Fruit fly (Drosophila melanogaster) whole organism, embryonic: ENCODE measurements around the gene janB.

Experiments used
- Asciz ChIP-seq: fragments of 200-800 bp; sonication (Bioruptor generic); optimal IDR thresholded peaks from 2 replicates; lab custom pipeline; 2017; ENCODE audit warnings: missing biosample characterization, mild to moderate bottlenecking, missing genetic modification characterization, missing genetic modification reagents
- Bdp1 ChIP-seq: fragments of 200-800 bp; sonication (Bioruptor generic); optimal IDR thresholded peaks from 3 replicates; lab custom pipeline; 2016; ENCODE audit warnings: missing biosample characterization, missing genetic modification characterization
- Bteb2 ChIP-seq: fragments of 200-800 bp; sonication (Bioruptor generic); optimal IDR thresholded peaks from 2 replicates; lab custom pipeline; 2016; ENCODE audit warnings: missing biosample characterization, missing genetic modification characterization
- C15 ChIP-seq: fragments of 200-800 bp; sonication (Bioruptor generic); IDR thresholded peaks from 3 replicates; pipeline ENCODE4 v1.3.6; 2022; ENCODE audit warnings: missing biosample characterization, missing genetic modification characterization
- CG10147 ChIP-seq: fragments of 200-800 bp; sonication (Bioruptor generic); optimal IDR thresholded peaks from 2 replicates; lab custom pipeline; 2019; ENCODE audit warnings: missing biosample characterization, mild to moderate bottlenecking, missing genetic modification characterization, moderate library complexity
- CG1024 ChIP-seq: fragments of 200-800 bp; sonication (Bioruptor generic); IDR thresholded peaks from 2 replicates; pipeline ENCODE4 v1.3.6; 2022; ENCODE audit warnings: missing biosample characterization, missing genetic modification characterization
- CG10543 ChIP-seq: fragments of 200-800 bp; sonication (Bioruptor generic); optimal IDR thresholded peaks from 3 replicates; lab custom pipeline; 2017; ENCODE audit warnings: missing biosample characterization, mild to moderate bottlenecking, missing genetic modification characterization, moderate library complexity
- CG11695 ChIP-seq: fragments of 200-800 bp; sonication (Bioruptor generic); IDR thresholded peaks from 3 replicates; pipeline ENCODE4 v1.3.6; 2022; ENCODE audit warnings: missing biosample characterization, missing genetic modification characterization
- CG11696 ChIP-seq: fragments of 200-800 bp; sonication (Bioruptor generic); IDR thresholded peaks from 2 replicates; pipeline ENCODE4 v1.3.6; 2022; ENCODE audit warnings: missing biosample characterization, missing genetic modification characterization
- CG12071 ChIP-seq: fragments of 200-800 bp; sonication (Bioruptor generic); optimal IDR thresholded peaks from 3 replicates; lab custom pipeline; 2018; ENCODE audit warnings: missing biosample characterization, mild to moderate bottlenecking, missing genetic modification characterization
- CG13894 ChIP-seq: fragments of 200-800 bp; sonication (Bioruptor generic); optimal IDR thresholded peaks from 3 replicates; lab custom pipeline; 2018; ENCODE audit warnings: missing biosample characterization, mild to moderate bottlenecking, missing genetic modification characterization, moderate library complexity
- CG14441 ChIP-seq: fragments of 200-800 bp; sonication (Bioruptor generic); IDR thresholded peaks from 2 replicates; pipeline ENCODE4 v1.3.6; 2022; ENCODE audit warnings: missing biosample characterization, missing genetic modification characterization
- CG17359 ChIP-seq: fragments of 200-800 bp; sonication (Bioruptor generic); optimal IDR thresholded peaks from 3 replicates; lab custom pipeline; 2018; ENCODE audit warnings: missing biosample characterization, mild to moderate bottlenecking, missing genetic modification characterization, moderate library complexity
- CG18764 ChIP-seq: fragments of 200-800 bp; sonication (Bioruptor generic); optimal IDR thresholded peaks from 3 replicates; lab custom pipeline; 2016; ENCODE audit warnings: missing biosample characterization, missing genetic modification characterization
- CG2120 ChIP-seq: fragments of 200-800 bp; sonication (Bioruptor generic); optimal IDR thresholded peaks from 3 replicates; lab custom pipeline; 2016; ENCODE audit warnings: missing biosample characterization, missing genetic modification characterization
- CG31365 ChIP-seq: fragments of 200-800 bp; sonication (Bioruptor generic); optimal IDR thresholded peaks from 2 replicates; lab custom pipeline; 2018; ENCODE audit warnings: missing biosample characterization, mild to moderate bottlenecking, missing genetic modification characterization
- CG3163 ChIP-seq: fragments of 200-800 bp; sonication (Bioruptor generic); optimal IDR thresholded peaks from 3 replicates; lab custom pipeline; 2016; ENCODE audit warnings: missing biosample characterization, missing genetic modification characterization
- CG3281 ChIP-seq: fragments of 200-800 bp; sonication (Bioruptor generic); optimal IDR thresholded peaks from 3 replicates; lab custom pipeline; 2017; ENCODE audit warnings: missing biosample characterization, mild to moderate bottlenecking, missing genetic modification characterization
- CG4404 ChIP-seq: fragments of 200-800 bp; sonication (Bioruptor generic); IDR thresholded peaks from 2 replicates; pipeline ENCODE4 v1.3.6; 2022; ENCODE audit warnings: missing biosample characterization, missing genetic modification characterization
- CG4424 ChIP-seq: fragments of 200-800 bp; sonication (Bioruptor generic); optimal IDR thresholded peaks from 3 replicates; lab custom pipeline; 2016; ENCODE audit warnings: missing biosample characterization, missing genetic modification characterization
- CG4707 ChIP-seq: fragments of 200-800 bp; sonication (Bioruptor generic); optimal IDR thresholded peaks from 2 replicates; lab custom pipeline; 2018; ENCODE audit warnings: missing biosample characterization, mild to moderate bottlenecking, missing genetic modification characterization, moderate library complexity
- CG4730 ChIP-seq: fragments of 200-800 bp; sonication (Bioruptor generic); IDR thresholded peaks from 2 replicates; pipeline ENCODE4 v1.3.6; 2022; ENCODE audit warnings: missing biosample characterization, missing genetic modification characterization
- CG6654 ChIP-seq: fragments of 200-800 bp; sonication (Bioruptor generic); optimal IDR thresholded peaks from 2 replicates; lab custom pipeline; 2017; ENCODE audit warnings: missing biosample characterization, mild to moderate bottlenecking, missing genetic modification characterization
- CG7357 ChIP-seq: fragments of 200-800 bp; sonication (Bioruptor generic); IDR thresholded peaks from 3 replicates; pipeline ENCODE4 v1.3.6; 2022; ENCODE audit warnings: missing biosample characterization, missing genetic modification characterization
- CG8359 ChIP-seq: fragments of 200-800 bp; sonication (Bioruptor generic); optimal IDR thresholded peaks from 2 replicates; lab custom pipeline; 2017; ENCODE audit warnings: missing biosample characterization, mild to moderate bottlenecking, missing genetic modification characterization, borderline replicate concordance
- CG8944 ChIP-seq: fragments of 200-800 bp; sonication (Bioruptor generic); optimal IDR thresholded peaks from 3 replicates; lab custom pipeline; 2016; ENCODE audit warnings: missing biosample characterization, missing genetic modification characterization
- CG9727 ChIP-seq: fragments of 200-800 bp; sonication (Bioruptor generic); optimal IDR thresholded peaks from 3 replicates; lab custom pipeline; 2017; ENCODE audit warnings: missing biosample characterization, mild to moderate bottlenecking, missing genetic modification characterization
- D19A ChIP-seq: fragments of 200-800 bp; optimal IDR thresholded peaks from 3 replicates; lab custom pipeline; 2019; ENCODE audit warnings: missing biosample characterization, mild to moderate bottlenecking, missing genetic modification characterization, moderate library complexity
- Dip3 ChIP-seq: fragments of 200-800 bp; sonication (Bioruptor generic); optimal IDR thresholded peaks from 3 replicates; lab custom pipeline; 2016; ENCODE audit warnings: missing biosample characterization, missing genetic modification characterization
- HmgZ ChIP-seq: fragments of 200-800 bp; sonication (Bioruptor generic); optimal IDR thresholded peaks from 2 replicates; lab custom pipeline; 2018; ENCODE audit warnings: missing biosample characterization, mild to moderate bottlenecking, missing genetic modification characterization
- Hmr ChIP-seq: fragments of 200-800 bp; sonication (Bioruptor generic); optimal IDR thresholded peaks from 3 replicates; lab custom pipeline; 2017; ENCODE audit warnings: mild to moderate bottlenecking, missing biosample characterization, missing genetic modification reagents, missing genetic modification characterization
- Hr78 ChIP-seq, 2 experiments: fragments of 200-800 bp in 1 of 2; fragments of >200 bp in 1 of 2; sonication (Bioruptor generic) in 1 of 2; optimal IDR thresholded peaks; 2 replicates each; lab custom pipeline; 2017 to 2019; ENCODE audit warnings: missing biosample characterization in 2 of 2, missing genetic modification characterization in 2 of 2, mild to moderate bottlenecking in 1 of 2, moderate library complexity in 1 of 2
- Pdp1 ChIP-seq, 2 experiments: fragments of 200-800 bp; sonication (Bioruptor generic); optimal IDR thresholded peaks; 3 replicates each; lab custom pipeline; 2016; ENCODE audit warnings: missing biosample characterization in 2 of 2, missing genetic modification characterization in 2 of 2, mild to moderate bottlenecking in 1 of 2, moderate library complexity in 1 of 2
- Side ChIP-seq: fragments of 200-800 bp; sonication (Bioruptor generic); optimal IDR thresholded peaks from 2 replicates; lab custom pipeline; 2016; ENCODE audit warnings: missing biosample characterization, missing genetic modification characterization
- Sin3A ChIP-seq: fragments of >200 bp; optimal IDR thresholded peaks from 2 replicates; lab custom pipeline; 2018
- Sry-δ ChIP-seq: fragments of 200-800 bp; sonication (Bioruptor generic); optimal IDR thresholded peaks from 2 replicates; lab custom pipeline; 2016; ENCODE audit warnings: missing biosample characterization, missing genetic modification characterization
- Stat92E ChIP-seq, 3 experiments: fragments of >200 bp in 2 of 3; fragments of 200-800 bp in 1 of 3; sonication (Bioruptor generic) in 1 of 3; optimal IDR thresholded peaks; 2 replicates each; lab custom pipeline; 2017 to 2019; ENCODE audit warnings: missing biosample characterization in 3 of 3, missing genetic modification characterization in 3 of 3, mild to moderate bottlenecking in 1 of 3, moderate library complexity in 1 of 3
- ara ChIP-seq: fragments of 200-800 bp; sonication (Bioruptor generic); IDR thresholded peaks from 2 replicates; pipeline ENCODE4 v1.3.6; 2022; ENCODE audit warnings: missing biosample characterization, missing genetic modification characterization
- crc ChIP-seq: fragments of 200-800 bp; sonication (Bioruptor generic); optimal IDR thresholded peaks from 2 replicates; lab custom pipeline; 2016; ENCODE audit warnings: missing biosample characterization, missing genetic modification characterization
- dmrt99B ChIP-seq: fragments of 200-800 bp; sonication (Bioruptor generic); optimal IDR thresholded peaks from 2 replicates; lab custom pipeline; 2018; ENCODE audit warnings: missing biosample characterization, mild to moderate bottlenecking, missing genetic modification characterization, moderate library complexity
- ftz-f1 ChIP-seq: fragments of 200-800 bp; sonication (Bioruptor generic); optimal IDR thresholded peaks from 2 replicates; lab custom pipeline; 2016; ENCODE audit warnings: missing biosample characterization, missing genetic modification characterization
- gce ChIP-seq: fragments of 200-800 bp; sonication (Bioruptor generic); IDR thresholded peaks from 3 replicates; pipeline ENCODE4 v1.3.6; 2022; ENCODE audit warnings: missing biosample characterization, missing genetic modification characterization
- gcm2 ChIP-seq: fragments of 200-800 bp; sonication (Bioruptor generic); optimal IDR thresholded peaks from 2 replicates; lab custom pipeline; 2016; ENCODE audit warnings: missing biosample characterization, missing genetic modification characterization
- jing ChIP-seq: fragments of 200-800 bp; sonication (Bioruptor generic); optimal IDR thresholded peaks from 2 replicates; lab custom pipeline; 2018; ENCODE audit warnings: missing biosample characterization, mild to moderate bottlenecking, missing genetic modification characterization
- nerfin-2 ChIP-seq: fragments of 200-800 bp; sonication (Bioruptor generic); IDR thresholded peaks from 2 replicates; pipeline ENCODE4 v1.3.6; 2022; ENCODE audit warnings: missing biosample characterization, missing genetic modification characterization; ENCODE audit not compliant: partially characterized antibody
- pzg ChIP-seq: fragments of 200-800 bp; sonication (Bioruptor generic); optimal IDR thresholded peaks from 3 replicates; lab custom pipeline; 2018; ENCODE audit warnings: missing biosample characterization, mild to moderate bottlenecking, missing genetic modification characterization, moderate library complexity
- sr ChIP-seq: fragments of 200-800 bp; sonication (Bioruptor generic); IDR thresholded peaks from 3 replicates; pipeline ENCODE4 v1.3.6; 2022; ENCODE audit warnings: missing biosample characterization, missing genetic modification characterization
- unc-4 ChIP-seq: fragments of 200-800 bp; sonication (Bioruptor generic); IDR thresholded peaks from 2 replicates; pipeline ENCODE4 v1.3.6; 2022; ENCODE audit warnings: missing biosample characterization, missing genetic modification characterization; ENCODE audit not compliant: partially characterized antibody
- zen2 ChIP-seq: fragments of 200-800 bp; sonication (Bioruptor generic); IDR thresholded peaks from 3 replicates; pipeline ENCODE4 v1.3.6; 2022; ENCODE audit warnings: missing biosample characterization, missing genetic modification characterization; ENCODE audit not compliant: partially characterized antibody
- zfh2 ChIP-seq: fragments of 200-800 bp; sonication (Bioruptor generic); optimal IDR thresholded peaks from 2 replicates; lab custom pipeline; 2016; ENCODE audit warnings: missing biosample characterization, missing genetic modification characterization

The janB gene

dm6 chr3R:30052455-30053046 lies 14.0 kb upstream of the janB start, which contains the start of gene Jasper (continued):
- TF ChIP-seq CG8944 (GFP tag; lab: Kevin White, UChicago) (no peak), Hr78 (GFP tag; optimal IDR thresholded peaks at IDR 0.05; lab: Kevin White, UChicago) (no peak), CG10543 (GFP tag; lab: Kevin White, UChicago) (no peak), CG14441 (GFP tag; lab: Robert Waterston, UW) (no peak), gcm2 (GFP tag; lab: Kevin White, UChicago) (no peak), sr (GFP tag; lab: Robert Waterston, UW) (no peak), HmgZ (tag; lab: Kevin White, UChicago) (peak; percentile 90), dmrt99B (tag; lab: Kevin White, UChicago) (no peak), CG4707 (GFP tag; lab: Kevin White, UChicago) (no peak), CG2120 (GFP tag; lab: Kevin White, UChicago) (peak; percentile 46), CG3281 (GFP tag; lab: Kevin White, UChicago) (no peak), CG13894 (peak; percentile 38), zfh2 (GFP tag; lab: Kevin White, UChicago) (peak; percentile 14), nerfin-2 (no peak), Asciz (GFP tag; lab: Kevin White, UChicago) (no peak), Hmr (GFP tag; lab: Kevin White, UChicago) (peak; percentile 19), Dip3 (GFP tag; lab: Kevin White, UChicago) (no peak), CG31365 (no peak), Bdp1 (GFP tag; lab: Kevin White, UChicago) (peak; percentile 5), Sry-δ (GFP tag; lab: Kevin White, UChicago) (peak; percentile 100), D19A (no peak), jing (GFP tag; lab: Kevin White, UChicago) (no peak), CG4730 (GFP tag; lab: Robert Waterston, UW) (no peak), pzg (GFP tag; lab: Kevin White, UChicago) (peak; percentile 99), CG18764 (GFP tag; lab: Kevin White, UChicago) (no peak), Pdp1 (GFP tag; optimal IDR thresholded peaks at IDR 0.05; lab: Kevin White, UChicago) (peak in 1 of 2 experiments; percentile 86), crc (GFP tag; lab: Kevin White, UChicago) (no peak), CG11696 (GFP tag; lab: Robert Waterston, UW) (no peak), CG4424 (no peak), unc-4 (GFP tag; lab: Robert Waterston, UW) (peak; percentile 46; the same call in 1 of the 2 replicates), CG9727 (GFP tag; lab: Kevin White, UChicago) (no peak), ftz-f1 (GFP tag; lab: Kevin White, UChicago) (peak; percentile 16), zen2 (GFP tag; lab: Robert Waterston, UW) (no peak), CG3163 (peak; percentile 13), CG12071 (GFP tag; lab: Kevin White, UChicago) (no peak), Sin3A (lab: Kevin White, UChicago) (peak; percentile 73), CG6654 (GFP tag; lab: Kevin White, UChicago) (no peak), C15 (GFP tag; lab: Robert Waterston, UW) (no peak), Side (GFP tag; lab: Kevin White, UChicago) (no peak), gce (no peak), Stat92E (GFP tag; optimal IDR thresholded peaks at IDR 0.05; lab: Kevin White, UChicago) (peak in 1 of 3 experiments; percentile 21), CG11695 (GFP tag; lab: Robert Waterston, UW) (no peak), CG17359 (peak; percentile 2), ara (GFP tag; lab: Robert Waterston, UW) (no peak), CG8359 (no peak), CG10147 (no peak), Bteb2 (GFP tag; lab: Kevin White, UChicago) (no peak), CG1024 (no peak), CG4404 (GFP tag; lab: Robert Waterston, UW) (no peak), CG7357 (GFP tag; lab: Robert Waterston, UW) (no peak)
